Fruit fly (Drosophila melanogaster): Measurements from ENCODE around the gene bc10.

DNA sequence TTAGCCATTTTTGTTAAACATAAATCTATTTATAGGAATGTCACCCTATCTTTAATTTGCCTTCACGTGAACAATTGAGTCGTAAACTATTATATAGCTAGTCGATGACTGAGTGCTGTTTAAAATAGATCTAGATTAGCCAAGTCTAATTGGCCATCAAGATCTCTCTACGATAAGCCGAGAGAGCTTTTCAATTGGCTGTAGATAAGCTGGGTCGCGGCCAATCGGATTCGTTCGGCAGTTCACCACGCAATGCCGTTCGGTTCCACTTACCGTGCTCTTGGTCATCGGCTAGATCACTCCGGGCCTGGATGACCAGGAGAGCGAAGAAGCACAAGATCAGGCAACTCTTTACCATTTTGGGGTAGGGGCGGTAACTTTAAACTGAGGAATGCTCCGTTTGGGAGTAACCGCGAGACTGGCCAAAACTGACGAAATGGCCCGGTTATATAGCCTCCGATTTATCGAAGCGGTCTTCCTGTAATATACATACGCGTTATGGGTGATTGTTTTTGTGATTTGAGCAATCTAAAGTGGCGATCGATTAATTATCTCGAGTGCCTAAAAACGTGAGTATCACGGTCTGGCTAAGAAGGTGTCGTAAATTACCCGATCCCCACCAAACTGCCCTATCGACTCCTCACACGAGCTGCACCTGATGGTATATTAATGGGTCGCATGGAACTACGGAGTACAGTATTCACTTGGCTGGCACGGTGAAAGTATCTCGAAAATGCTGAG is 30.0 kb downstream of the bc10 start, which contains the start of the genes Alp10 and Alp9:
- TF ChIP-seq CG14655 (GFP tag; optimal IDR thresholded peaks at IDR 0.05) (no peak), EcR (GFP tag; optimal IDR thresholded peaks at IDR 0.05) (no peak)
